Worm (Caenorhabditis elegans) whole organism, young adult: Measurements from ENCODE around the gene cogc-6.

Source experiments
- B0019.2 ChIP-seq: fragments of 200-800 bp; sonication (Bioruptor generic); conservative IDR thresholded peaks from 2 replicates; pipeline ENCODE4 v1.3.6; 2022; ENCODE audit warnings: missing genetic modification reagents, missing genetic modification characterization, missing compliant biosample characterization
- D2030.7 ChIP-seq: fragments of 200-800 bp; sonication (Bioruptor generic); IDR thresholded peaks from 2 replicates; pipeline ENCODE4 v1.3.6; 2022; ENCODE audit warnings: missing genetic modification reagents, missing genetic modification characterization, missing compliant biosample characterization
- F22D6.2 ChIP-seq: sonication (generic microtip); optimal IDR thresholded peaks from 2 replicates; lab custom pipeline; 2016; ENCODE audit warnings: mild to moderate bottlenecking, missing genetic modification characterization, missing compliant biosample characterization
- F37B4.10 ChIP-seq: fragments of 200-800 bp; sonication (Bioruptor generic); IDR thresholded peaks from 2 replicates; pipeline ENCODE4 v1.3.6; 2022; ENCODE audit warnings: missing genetic modification characterization, missing compliant biosample characterization
- F39B2.1 ChIP-seq: fragments of 200-800 bp; sonication (Bioruptor generic); IDR thresholded peaks from 2 replicates; pipeline ENCODE4 v1.3.6; 2022; ENCODE audit warnings: missing genetic modification reagents, missing genetic modification characterization, missing compliant biosample characterization
- F49E8.2 ChIP-seq: sonication (generic microtip); optimal IDR thresholded peaks from 3 replicates; lab custom pipeline; 2017; ENCODE audit warnings: missing genetic modification characterization, mild to moderate bottlenecking, missing compliant biosample characterization, antibody characterized with exemption, moderate library complexity; ENCODE audit not compliant: insufficient read depth
- F52B5.7 ChIP-seq: sonication (generic microtip); optimal IDR thresholded peaks from 2 replicates; lab custom pipeline; 2016; ENCODE audit warnings: mild to moderate bottlenecking, missing genetic modification characterization, missing compliant biosample characterization
- F57A8.1 ChIP-seq: fragments of 200-800 bp; sonication (Bioruptor generic); optimal IDR thresholded peaks from 2 replicates; lab custom pipeline; 2018; ENCODE audit warnings: mild to moderate bottlenecking, missing genetic modification characterization, moderate library complexity, missing compliant biosample characterization
- F57C9.4 ChIP-seq: sonication (generic microtip); optimal IDR thresholded peaks from 2 replicates; lab custom pipeline; 2017; ENCODE audit warnings: mild to moderate bottlenecking, missing genetic modification characterization, missing compliant biosample characterization
- K11D2.4 ChIP-seq: fragments of 200-800 bp; sonication (Bioruptor generic); IDR thresholded peaks from 2 replicates; pipeline ENCODE4 v1.3.6; 2022; ENCODE audit warnings: missing genetic modification reagents, missing genetic modification characterization, missing compliant biosample characterization
- T26A5.8 ChIP-seq: sonication (generic microtip); optimal IDR thresholded peaks from 2 replicates; lab custom pipeline; 2016; ENCODE audit warnings: missing genetic modification characterization, missing compliant biosample characterization
- Y56A3A.18 ChIP-seq: fragments of 200-800 bp; sonication (Bioruptor generic); IDR thresholded peaks from 2 replicates; pipeline ENCODE4 v1.3.6; 2022; ENCODE audit warnings: missing genetic modification reagents, missing genetic modification characterization, missing compliant biosample characterization
- aptf-2 ChIP-seq: fragments of 200-800 bp; sonication (Bioruptor generic); conservative IDR thresholded peaks from 2 replicates; pipeline ENCODE4 v1.3.6; 2022; ENCODE audit warnings: missing genetic modification reagents, missing genetic modification characterization, missing compliant biosample characterization
- attf-3 ChIP-seq: fragments of 200-800 bp; sonication (Bioruptor generic); conservative IDR thresholded peaks from 2 replicates; pipeline ENCODE4 v1.3.6; 2022; ENCODE audit warnings: missing genetic modification reagents, missing genetic modification characterization, missing compliant biosample characterization
- bed-1 ChIP-seq: fragments of 200-800 bp; sonication (Bioruptor generic); IDR thresholded peaks from 2 replicates; pipeline ENCODE4 v1.3.6; 2022; ENCODE audit warnings: missing genetic modification reagents, missing genetic modification characterization, missing compliant biosample characterization
- cebp-2 ChIP-seq: fragments of 200-800 bp; sonication (Bioruptor generic); IDR thresholded peaks from 2 replicates; pipeline ENCODE4 v1.3.6; 2022; ENCODE audit warnings: missing genetic modification characterization, missing compliant biosample characterization
- ceh-58 ChIP-seq: fragments of 200-800 bp; sonication (Bioruptor generic); IDR thresholded peaks from 2 replicates; pipeline ENCODE4 v1.3.6; 2022; ENCODE audit warnings: missing genetic modification characterization, missing compliant biosample characterization
- ceh-79 ChIP-seq: sonication (generic microtip); optimal IDR thresholded peaks from 2 replicates; lab custom pipeline; 2017; ENCODE audit warnings: mild to moderate bottlenecking, missing genetic modification characterization, missing compliant biosample characterization
- chd-7 ChIP-seq: sonication (generic microtip); optimal IDR thresholded peaks from 2 replicates; lab custom pipeline; 2016; ENCODE audit warnings: mild to moderate bottlenecking, missing genetic modification characterization, moderate library complexity, missing compliant biosample characterization
- die-1 ChIP-seq: sonication (generic microtip); optimal IDR thresholded peaks from 2 replicates; lab custom pipeline; 2016; ENCODE audit warnings: missing genotype, mild to moderate bottlenecking, missing genetic modification characterization, missing compliant biosample characterization
- dpff-1 ChIP-seq: sonication (generic microtip); optimal IDR thresholded peaks from 2 replicates; lab custom pipeline; 2017; ENCODE audit warnings: mild to moderate bottlenecking, missing genetic modification characterization, missing compliant biosample characterization
- dpl-1 ChIP-seq: fragments of 150-350 bp; optimal IDR thresholded peaks from 2 replicates; lab custom pipeline; 2014; ENCODE audit warnings: missing biosample characterization, missing genetic modification reagents, missing genetic modification characterization
- ekl-4 ChIP-seq: fragments of 200-800 bp; sonication (Bioruptor generic); IDR thresholded peaks from 2 replicates; pipeline ENCODE4 v1.3.6; 2022; ENCODE audit warnings: missing genetic modification reagents, missing genetic modification characterization, missing compliant biosample characterization
- ets-4 ChIP-seq: fragments of 200-800 bp; sonication (Bioruptor generic); optimal IDR thresholded peaks from 2 replicates; lab custom pipeline; 2018; ENCODE audit warnings: mild to moderate bottlenecking, missing genetic modification characterization, missing compliant biosample characterization
- hmg-20 ChIP-seq: fragments of 200-800 bp; sonication (Bioruptor generic); IDR thresholded peaks from 2 replicates; pipeline ENCODE4 v1.3.6; 2022; ENCODE audit warnings: missing genetic modification reagents, missing genetic modification characterization, missing compliant biosample characterization
- lin-54 ChIP-seq: fragments of 200-800 bp; sonication (Bioruptor generic); optimal IDR thresholded peaks from 2 replicates; lab custom pipeline; 2018; ENCODE audit warnings: mild to moderate bottlenecking, missing genetic modification characterization, missing compliant biosample characterization
- lsl-1 ChIP-seq: fragments of 200-800 bp; sonication (Bioruptor generic); optimal IDR thresholded peaks from 2 replicates; lab custom pipeline; 2018; ENCODE audit warnings: mild to moderate bottlenecking, missing genetic modification characterization, moderate library complexity, missing compliant biosample characterization
- madf-10 ChIP-seq: sonication (generic microtip); optimal IDR thresholded peaks from 2 replicates; lab custom pipeline; 2016; ENCODE audit warnings: mild to moderate bottlenecking, missing genetic modification characterization, missing compliant biosample characterization
- madf-8 ChIP-seq: fragments of 200-800 bp; sonication (Bioruptor generic); conservative IDR thresholded peaks from 2 replicates; pipeline ENCODE4 v1.3.6; 2022; ENCODE audit warnings: missing genetic modification reagents, missing genetic modification characterization, missing compliant biosample characterization
- nfya-1 ChIP-seq: sonication (generic microtip); optimal IDR thresholded peaks from 2 replicates; lab custom pipeline; 2017; ENCODE audit warnings: antibody characterized with exemption, missing compliant biosample characterization, missing genetic modification characterization, borderline replicate concordance; ENCODE audit not compliant: insufficient read depth
- nfya-2 ChIP-seq: fragments of 200-800 bp; sonication (Bioruptor generic); IDR thresholded peaks from 2 replicates; pipeline ENCODE4 v1.3.6; 2022; ENCODE audit warnings: missing genetic modification reagents, missing genetic modification characterization, missing compliant biosample characterization
- nfyb-1 ChIP-seq: fragments of 200-800 bp; sonication (Bioruptor generic); IDR thresholded peaks from 2 replicates; pipeline ENCODE4 v1.3.6; 2022; ENCODE audit warnings: missing genetic modification reagents, missing genetic modification characterization, missing compliant biosample characterization
- nhr-27 ChIP-seq: fragments of 200-800 bp; sonication (Bioruptor generic); optimal IDR thresholded peaks from 2 replicates; lab custom pipeline; 2018; ENCODE audit warnings: mild to moderate bottlenecking, missing genetic modification characterization, moderate library complexity, missing compliant biosample characterization
- nhr-90 ChIP-seq: sonication (generic microtip); optimal IDR thresholded peaks from 2 replicates; lab custom pipeline; 2016; ENCODE audit warnings: missing genotype, mild to moderate bottlenecking, missing genetic modification characterization, missing compliant biosample characterization
- pbrm-1 ChIP-seq: fragments of 200-800 bp; sonication (Bioruptor generic); IDR thresholded peaks from 2 replicates; pipeline ENCODE4 v1.3.6; 2022; ENCODE audit warnings: missing genetic modification reagents, missing genetic modification characterization, missing compliant biosample characterization
- rcor-1 ChIP-seq: fragments of 200-800 bp; sonication (Bioruptor generic); IDR thresholded peaks from 2 replicates; pipeline ENCODE4 v1.3.6; 2022; ENCODE audit warnings: missing genetic modification reagents, missing genetic modification characterization, missing compliant biosample characterization
- rec-8 ChIP-seq, 2 experiments: sonication (generic microtip); optimal IDR thresholded peaks; 2 replicates each; lab custom pipeline; 2016; ENCODE audit warnings: mild to moderate bottlenecking in 2 of 2, missing genetic modification characterization in 2 of 2, missing genetic modification reagents in 2 of 2, missing genotype in 2 of 2, missing biosample characterization in 1 of 2, missing compliant biosample characterization in 1 of 2, moderate library complexity in 1 of 2
- repo-1 ChIP-seq: sonication (generic microtip); optimal IDR thresholded peaks from 2 replicates; lab custom pipeline; 2017; ENCODE audit warnings: mild to moderate bottlenecking, missing genetic modification characterization, missing compliant biosample characterization
- rpc-1 ChIP-seq, 2 experiments: fragments of 150-350 bp in 1 of 2; sonication (generic microtip) in 1 of 2; optimal IDR thresholded peaks; 2 replicates each; lab custom pipeline; 2014 to 2018; ENCODE audit warnings: missing biosample characterization in 1 of 2, missing genetic modification characterization in 1 of 2, missing genetic modification reagents in 1 of 2, missing genotype in 1 of 2
- snpc-1.1 ChIP-seq: sonication (generic microtip); optimal IDR thresholded peaks from 2 replicates; lab custom pipeline; 2017; ENCODE audit warnings: missing genetic modification characterization, mild to moderate bottlenecking, missing compliant biosample characterization, antibody characterized with exemption, moderate library complexity, missing genotype, missing genetic modification reagents; ENCODE audit not compliant: insufficient read depth
- snpc-1.3 ChIP-seq: sonication (generic microtip); optimal IDR thresholded peaks from 2 replicates; lab custom pipeline; 2017; ENCODE audit warnings: missing genetic modification characterization, mild to moderate bottlenecking, missing compliant biosample characterization, antibody characterized with exemption, moderate library complexity, missing genotype, missing genetic modification reagents; ENCODE audit not compliant: insufficient read depth
- snpc-4 ChIP-seq, 5 experiments: fragments of 150-350 bp in 1 of 5; sonication (generic microtip) in 4 of 5; optimal IDR thresholded peaks; 2 replicates each; lab custom pipeline; 2014 to 2018; ENCODE audit warnings: missing genetic modification characterization in 5 of 5, missing biosample characterization in 3 of 5, antibody characterized with exemption in 2 of 5, mild to moderate bottlenecking in 2 of 5, missing compliant biosample characterization in 2 of 5, missing genotype in 2 of 5, moderate library complexity in 2 of 5, missing genetic modification reagents in 1 of 5
- tbx-9 ChIP-seq: sonication (generic microtip); optimal IDR thresholded peaks from 2 replicates; lab custom pipeline; 2016; ENCODE audit warnings: borderline replicate concordance, missing genetic modification characterization, inconsistent platforms, missing compliant biosample characterization
- tlf-1 ChIP-seq: fragments of 200-800 bp; sonication (Bioruptor generic); optimal IDR thresholded peaks from 2 replicates; lab custom pipeline; 2018; ENCODE audit warnings: mild to moderate bottlenecking, missing genetic modification characterization, missing compliant biosample characterization
- xnd-1 ChIP-seq: sonication (generic microtip); optimal IDR thresholded peaks from 2 replicates; lab custom pipeline; 2016; ENCODE audit warnings: missing genotype, missing genetic modification reagents, missing genetic modification characterization, missing compliant biosample characterization
- zim-3 ChIP-seq: sonication (generic microtip); optimal IDR thresholded peaks from 2 replicates; lab custom pipeline; 2017; ENCODE audit warnings: mild to moderate bottlenecking, missing genetic modification characterization, moderate library complexity, missing compliant biosample characterization
- ztf-3 ChIP-seq: fragments of 200-800 bp; sonication (Bioruptor generic); optimal IDR thresholded peaks from 2 replicates; lab custom pipeline; 2018; ENCODE audit warnings: mild to moderate bottlenecking, missing genetic modification characterization, missing compliant biosample characterization

cogc-6 gene

ce11 chrV:8228712-8229119, 7.6 kb upstream of the cogc-6 start (continued):
- TF ChIP-seq madf-10: peak; percentile 77
- peak in 1 of 2 experiments; percentile 83 for TF ChIP-seq rec-8 (tag; optimal IDR thresholded peaks at IDR 0.05; lab: Kevin White, UChicago)
- peak; percentile 82 for TF ChIP-seq F39B2.1
- TF ChIP-seq F37B4.10 (GFP tag; lab: Robert Waterston, UW): no peak
- peak; percentile 95 for TF ChIP-seq rcor-1 (GFP tag; lab: Robert Waterston, UW)
- peak; percentile 23 for TF ChIP-seq nhr-27
- TF ChIP-seq T26A5.8 (tag; lab: Kevin White, UChicago): no peak
- peak; percentile 84 for TF ChIP-seq hmg-20 (GFP tag; lab: Robert Waterston, UW)
- peak; percentile 41 for TF ChIP-seq F22D6.2 (tag; lab: Kevin White, UChicago)
- peak; percentile 94 for TF ChIP-seq Y56A3A.18 (GFP tag; lab: Robert Waterston, UW)
- TF ChIP-seq F57A8.1: no peak
- no peak for TF ChIP-seq F52B5.7 (tag; lab: Kevin White, UChicago)
- TF ChIP-seq nhr-90: peak; percentile 49
- TF ChIP-seq aptf-2 (GFP tag; lab: Robert Waterston, UW): 0 out of 2 replicates have a peak, but pooled peaks have one; percentile 53
- peak; percentile 87 for TF ChIP-seq repo-1 (tag; lab: Kevin White, UChicago)
- TF ChIP-seq madf-8 (GFP tag; lab: Robert Waterston, UW): peak; percentile 65
- TF ChIP-seq nfya-1 (tag; lab: Kevin White, UChicago): no peak
- TF ChIP-seq cebp-2 (GFP tag; lab: Robert Waterston, UW): 0 out of 2 replicates have a peak, but pooled peaks have one; percentile 9
- TF ChIP-seq D2030.7: peak; percentile 98
- TF ChIP-seq F49E8.2 (tag; lab: Kevin White, UChicago): peak; percentile 96
- peak; percentile 52 for TF ChIP-seq die-1 (tag; lab: Kevin White, UChicago)
- peak; percentile 98 for TF ChIP-seq snpc-1.3 (tag; lab: Kevin White, UChicago)
- no peak for TF ChIP-seq tbx-9 (tag; lab: Kevin White, UChicago)
- TF ChIP-seq ceh-79 (tag; lab: Kevin White, UChicago): no peak
- peak; percentile 74 for TF ChIP-seq chd-7 (tag; lab: Kevin White, UChicago)
- TF ChIP-seq zim-3 (tag; lab: Kevin White, UChicago): peak; percentile 1
- peak; percentile 83 for TF ChIP-seq lsl-1 (GFP tag; lab: Kevin White, UChicago)
- TF ChIP-seq snpc-4 (GFP tag; optimal IDR thresholded peaks at IDR 0.05; lab: Kevin White, UChicago): peak; percentile 100
- TF ChIP-seq snpc-4 (tag; optimal IDR thresholded peaks at IDR 0.05; lab: Kevin White, UChicago): peak; percentile 99 to 100 (median 100)
- no peak for TF ChIP-seq dpff-1 (tag; lab: Kevin White, UChicago)
- peak; percentile 69 for TF ChIP-seq tlf-1
- peak; percentile 86 for TF ChIP-seq lin-54 (GFP tag; lab: Kevin White, UChicago)
- TF ChIP-seq K11D2.4 (GFP tag; lab: Robert Waterston, UW): peak; percentile 37; the same call in 1 of the 2 replicates
- TF ChIP-seq ekl-4 (GFP tag; lab: Robert Waterston, UW): peak; percentile 94
- peak; percentile 61 for TF ChIP-seq ets-4
- TF ChIP-seq B0019.2: peak; percentile 69
- TF ChIP-seq nfya-2 (GFP tag; lab: Robert Waterston, UW): no peak
- TF ChIP-seq dpl-1 (GFP tag; lab: Kevin White, UChicago): peak; percentile 40
- peak; percentile 99 for TF ChIP-seq snpc-1.1 (tag; lab: Kevin White, UChicago)
- peak; percentile 91 for TF ChIP-seq nfyb-1 (GFP tag; lab: Robert Waterston, UW)
- peak; percentile 66 for TF ChIP-seq xnd-1 (tag; lab: Kevin White, UChicago)
- no peak for TF ChIP-seq F57C9.4 (tag; lab: Kevin White, UChicago)
- peak; percentile 77 for TF ChIP-seq attf-3 (GFP tag; lab: Robert Waterston, UW)
- no peak for TF ChIP-seq ztf-3 (GFP tag; lab: Kevin White, UChicago)
- no peak for TF ChIP-seq bed-1 (GFP tag; lab: Robert Waterston, UW)
- no peak for TF ChIP-seq ceh-58 (GFP tag; lab: Robert Waterston, UW)
- TF ChIP-seq rpc-1 (optimal IDR thresholded peaks at IDR 0.05; lab: Kevin White, UChicago): peak; percentile 14
- peak; percentile 23 for TF ChIP-seq rpc-1 (tag; optimal IDR thresholded peaks at IDR 0.05; lab: Kevin White, UChicago)
- TF ChIP-seq pbrm-1 (GFP tag; lab: Robert Waterston, UW): peak; percentile 100
